Fruit fly (Drosophila melanogaster): ENCODE data around the gene CG7991.

CG7991 gene

dm6 chr3L:1674381-1674780 lies at the start of gene CG7991:
CG7991 (plus strand) TSS chr3L:1674709.
- no peak for TF ChIP-seq CG1620 (GFP tag; optimal IDR thresholded peaks at IDR 0.05)
- TF ChIP-seq bab1 (GFP tag; optimal IDR thresholded peaks at IDR 0.05) = no peak
- TF ChIP-seq CG14711 (tag; optimal IDR thresholded peaks at IDR 0.05) = no peak
- no peak for TF ChIP-seq CG5204 (GFP tag; optimal IDR thresholded peaks at IDR 0.05)
- no peak for TF ChIP-seq pad (GFP tag; optimal IDR thresholded peaks at IDR 0.05)
- TF ChIP-seq CG12768 (GFP tag; optimal IDR thresholded peaks at IDR 0.05) = no peak
- no peak for TF ChIP-seq CG7045 (GFP tag; optimal IDR thresholded peaks at IDR 0.05)
- TF ChIP-seq cnc (optimal IDR thresholded peaks at IDR 0.05) = no peak
- TF ChIP-seq ovo (GFP tag; optimal IDR thresholded peaks at IDR 0.05) = no peak
- TF ChIP-seq tj (GFP tag; optimal IDR thresholded peaks at IDR 0.05) = no peak
- no peak for TF ChIP-seq CG7101 (tag; optimal IDR thresholded peaks at IDR 0.05)
- TF ChIP-seq Mnt (GFP tag; optimal IDR thresholded peaks at IDR 0.05) = no peak
- TF ChIP-seq toe (GFP tag; optimal IDR thresholded peaks at IDR 0.05) = no peak
- TF ChIP-seq kay (GFP tag; ENCODE audit: borderline replicate concordance) = no peak
- no peak for TF ChIP-seq Clk (GFP tag; optimal IDR thresholded peaks at IDR 0.05)

DNA sequence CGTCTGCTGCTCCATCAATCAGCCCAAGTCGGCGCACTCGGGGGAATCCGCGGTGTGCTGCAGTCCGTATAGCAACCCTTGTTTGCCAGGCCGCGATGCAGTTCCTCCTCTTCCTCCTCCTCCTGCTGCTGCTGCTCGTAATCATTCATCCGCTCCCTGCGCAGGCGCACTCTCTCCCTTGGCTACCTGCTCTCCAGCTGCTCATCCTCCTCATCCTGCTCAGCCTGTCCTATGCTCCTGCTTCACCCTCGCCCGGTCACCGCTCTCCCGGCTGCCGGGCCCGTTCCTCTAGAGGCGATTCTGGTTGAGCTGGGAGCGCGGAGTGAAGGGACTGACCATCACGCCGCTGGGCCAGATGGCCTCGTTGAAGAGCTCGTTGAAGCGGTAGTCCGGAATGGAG lies 47.6 kb upstream of the CG7991 start:
- TF ChIP-seq CG33017 (tag; optimal IDR thresholded peaks at IDR 0.05) (no peak), kay (GFP tag; ENCODE audit: borderline replicate concordance) (no peak), CG1620 (GFP tag; optimal IDR thresholded peaks at IDR 0.05) (no peak), tj (GFP tag; optimal IDR thresholded peaks at IDR 0.05) (no peak), bab1 (GFP tag; optimal IDR thresholded peaks at IDR 0.05) (no peak), toe (GFP tag; optimal IDR thresholded peaks at IDR 0.05) (no peak), CG14711 (tag; optimal IDR thresholded peaks at IDR 0.05) (no peak), CG5204 (GFP tag; optimal IDR thresholded peaks at IDR 0.05) (no peak), CG11617 (GFP tag; optimal IDR thresholded peaks at IDR 0.05) (no peak)

- TF ChIP-seq CG7045 (GFP tag; optimal IDR thresholded peaks at IDR 0.05) (peak; percentile 13), toe (GFP tag; optimal IDR thresholded peaks at IDR 0.05) (peak; percentile 44), pad (GFP tag; optimal IDR thresholded peaks at IDR 0.05) (no peak), Clk (GFP tag; optimal IDR thresholded peaks at IDR 0.05) (peak; percentile 50), cic (GFP tag; optimal IDR thresholded peaks at IDR 0.05) (peak; percentile 35), kay (GFP tag; ENCODE audit: borderline replicate concordance) (no peak), CG5204 (GFP tag; optimal IDR thresholded peaks at IDR 0.05) (peak; percentile 35)
Measured at dm6 chr3L:1628176-1628866, 46.2 kb upstream of the CG7991 start, which contains the start of gene CG13928. CG13928 (minus strand) TSS chr3L:1628377.

DNA sequence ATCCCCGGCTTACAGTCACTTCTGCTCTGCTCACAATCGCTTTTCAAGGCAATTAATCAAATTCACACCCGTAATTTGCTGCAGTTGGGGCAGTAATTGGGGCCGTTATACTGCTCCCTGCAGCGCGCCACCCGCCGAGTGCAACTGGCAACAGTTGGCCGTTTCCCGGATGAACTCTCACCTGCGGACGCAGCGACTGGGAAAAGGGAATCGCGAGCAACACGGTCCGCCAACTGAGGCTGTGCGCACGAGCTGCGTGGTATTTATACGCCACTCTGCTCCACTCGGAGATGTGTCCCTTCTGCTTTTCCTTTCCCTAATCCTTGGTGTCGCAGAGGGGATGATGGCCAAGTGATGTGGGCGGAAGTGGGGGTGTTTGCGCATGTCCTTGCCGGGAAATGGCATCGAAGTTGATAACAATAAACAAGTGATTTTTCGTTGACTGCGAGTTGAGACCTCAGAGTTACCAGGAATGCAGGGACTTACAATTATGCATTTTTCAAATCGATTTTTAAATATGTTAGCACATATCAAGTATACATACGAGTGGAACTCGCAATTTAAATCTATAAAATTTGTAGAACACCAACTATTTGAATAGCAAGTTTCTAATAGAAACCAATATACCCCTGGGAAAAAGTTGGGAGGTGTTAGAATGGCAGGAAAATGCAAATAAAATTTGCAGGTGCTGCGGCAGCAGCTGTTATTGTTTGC lies 45.3 kb upstream of the CG7991 start, which contains the start of gene GC:
Gene GC (minus strand): TSS at position 238 of the 714 bp plus-strand sequence.
- TF ChIP-seq Mnt (GFP tag; optimal IDR thresholded peaks at IDR 0.05) (no peak), CG14711 (tag; optimal IDR thresholded peaks at IDR 0.05) (no peak), tj (GFP tag; optimal IDR thresholded peaks at IDR 0.05) (no peak), CG33017 (tag; optimal IDR thresholded peaks at IDR 0.05) (no peak)

DNA sequence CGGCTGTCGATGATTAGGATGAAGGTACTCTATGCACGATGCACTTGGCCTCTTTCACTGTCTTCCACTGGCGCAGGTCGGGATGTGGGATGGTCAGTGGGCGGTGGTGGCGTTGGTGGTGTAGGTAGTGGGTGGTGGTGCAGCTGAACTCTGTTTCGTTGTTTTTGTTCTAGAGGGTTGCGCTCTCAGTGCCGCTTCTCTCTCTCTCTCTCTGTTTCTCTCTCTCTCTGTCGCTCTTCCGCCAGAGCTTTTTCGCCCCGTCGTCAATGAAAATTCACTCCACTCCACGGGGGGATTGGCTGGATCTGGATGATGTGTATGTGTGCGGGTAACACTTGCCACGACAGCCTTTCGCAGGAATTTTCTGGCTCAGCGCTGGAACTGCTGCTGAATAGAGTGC lies 37.6 kb upstream of the CG7991 start:
- TF ChIP-seq Crg-1 (GFP tag; optimal IDR thresholded peaks at IDR 0.05) (no peak), ovo (GFP tag; optimal IDR thresholded peaks at IDR 0.05) (no peak), toe (GFP tag; optimal IDR thresholded peaks at IDR 0.05) (no peak), CG1620 (GFP tag; optimal IDR thresholded peaks at IDR 0.05) (no peak), CG33017 (tag; optimal IDR thresholded peaks at IDR 0.05) (no peak), CG11617 (GFP tag; optimal IDR thresholded peaks at IDR 0.05) (no peak), cic (GFP tag; optimal IDR thresholded peaks at IDR 0.05) (no peak), CG5204 (GFP tag; optimal IDR thresholded peaks at IDR 0.05) (no peak), Clk (GFP tag; optimal IDR thresholded peaks at IDR 0.05) (no peak), tj (GFP tag; optimal IDR thresholded peaks at IDR 0.05) (no peak), CG12768 (GFP tag; optimal IDR thresholded peaks at IDR 0.05) (no peak)

dm6 chr3L:1637652-1638051 lies 36.9 kb upstream of the CG7991 start, which contains the start of gene nSyb:
nSyb (minus strand) TSS chr3L:1637752.
- no peak for TF ChIP-seq bab1 (GFP tag; optimal IDR thresholded peaks at IDR 0.05)
- TF ChIP-seq CG1620 (GFP tag; optimal IDR thresholded peaks at IDR 0.05) = no peak
- no peak for TF ChIP-seq Crg-1 (GFP tag; optimal IDR thresholded peaks at IDR 0.05)
- no peak for TF ChIP-seq Clk (GFP tag; optimal IDR thresholded peaks at IDR 0.05)
- TF ChIP-seq CG11617 (GFP tag; optimal IDR thresholded peaks at IDR 0.05) = no peak
- TF ChIP-seq CG5204 (GFP tag; optimal IDR thresholded peaks at IDR 0.05) = no peak

- TF ChIP-seq CG5204 (GFP tag; optimal IDR thresholded peaks at IDR 0.05) = no peak
- TF ChIP-seq tj (GFP tag; optimal IDR thresholded peaks at IDR 0.05) = peak; percentile 50
- TF ChIP-seq bab1 (GFP tag; optimal IDR thresholded peaks at IDR 0.05) = peak; percentile 56
- no peak for TF ChIP-seq cnc (optimal IDR thresholded peaks at IDR 0.05)
- no peak for TF ChIP-seq kay (GFP tag; ENCODE audit: borderline replicate concordance)
- TF ChIP-seq Crg-1 (GFP tag; optimal IDR thresholded peaks at IDR 0.05) = peak; percentile 65
- no peak for TF ChIP-seq cic (GFP tag; optimal IDR thresholded peaks at IDR 0.05)
- peak; percentile 68 for TF ChIP-seq pad (GFP tag; optimal IDR thresholded peaks at IDR 0.05)
- TF ChIP-seq Clk (GFP tag; optimal IDR thresholded peaks at IDR 0.05) = peak; percentile 68
- TF ChIP-seq CG11617 (GFP tag; optimal IDR thresholded peaks at IDR 0.05) = peak; percentile 65
- TF ChIP-seq CG14711 (tag; optimal IDR thresholded peaks at IDR 0.05) = peak; percentile 73
- TF ChIP-seq CG1620 (GFP tag; optimal IDR thresholded peaks at IDR 0.05) = peak; percentile 83
- TF ChIP-seq CG7101 (tag; optimal IDR thresholded peaks at IDR 0.05) = peak; percentile 78
- TF ChIP-seq Mnt (GFP tag; optimal IDR thresholded peaks at IDR 0.05) = peak; percentile 59
- TF ChIP-seq CG33017 (tag; optimal IDR thresholded peaks at IDR 0.05) = peak; percentile 65
- TF ChIP-seq CG7045 (GFP tag; optimal IDR thresholded peaks at IDR 0.05) = peak; percentile 75
- TF ChIP-seq Hr96 (GFP tag; optimal IDR thresholded peaks at IDR 0.05) = peak; percentile 84
- TF ChIP-seq ovo (GFP tag; optimal IDR thresholded peaks at IDR 0.05) = peak; percentile 58
- TF ChIP-seq CG12768 (GFP tag; optimal IDR thresholded peaks at IDR 0.05) = peak; percentile 69
- peak; percentile 90 for TF ChIP-seq toe (GFP tag; optimal IDR thresholded peaks at IDR 0.05)
Measured at dm6 chr3L:1639185-1639812, 35.2 kb upstream of the CG7991 start, which contains the start of the genes Mettl2 and Bgb. Mettl2 (minus strand) TSS chr3L:1639235. Bgb (plus strand) TSS chr3L:1639711.

All from whole organism, adult.